Fruit fly (Drosophila melanogaster): Measurements from ENCODE around the gene CG42486.

Gene CG42486

dm6 chr2L:11878812-11879328 lies 35.9 kb downstream of the CG42486 start:
- TF ChIP-seq CG9705 (GFP tag; optimal IDR thresholded peaks at IDR 0.05) (no peak), sage (GFP tag; optimal IDR thresholded peaks at IDR 0.05) (no peak), lola (GFP tag; optimal IDR thresholded peaks at IDR 0.05) (no peak), N (GFP tag; optimal IDR thresholded peaks at IDR 0.05) (no peak), jim (GFP tag; optimal IDR thresholded peaks at IDR 0.05) (no peak), Hr83 (GFP tag; optimal IDR thresholded peaks at IDR 0.05; ENCODE audit: poor library complexity, severe bottlenecking) (no peak), dl (GFP tag; optimal IDR thresholded peaks at IDR 0.05; ENCODE audit: insufficient read depth in 1 of 2, partially characterized antibody in 2 of 2) (no peak), Hr78 (GFP tag; optimal IDR thresholded peaks at IDR 0.05) (no peak), HLH106 (tag; optimal IDR thresholded peaks at IDR 0.05) (no peak), sv (GFP tag; optimal IDR thresholded peaks at IDR 0.05) (no peak), fru (GFP tag; optimal IDR thresholded peaks at IDR 0.05) (no peak), usp (GFP tag; optimal IDR thresholded peaks at IDR 0.05) (no peak)

DNA sequence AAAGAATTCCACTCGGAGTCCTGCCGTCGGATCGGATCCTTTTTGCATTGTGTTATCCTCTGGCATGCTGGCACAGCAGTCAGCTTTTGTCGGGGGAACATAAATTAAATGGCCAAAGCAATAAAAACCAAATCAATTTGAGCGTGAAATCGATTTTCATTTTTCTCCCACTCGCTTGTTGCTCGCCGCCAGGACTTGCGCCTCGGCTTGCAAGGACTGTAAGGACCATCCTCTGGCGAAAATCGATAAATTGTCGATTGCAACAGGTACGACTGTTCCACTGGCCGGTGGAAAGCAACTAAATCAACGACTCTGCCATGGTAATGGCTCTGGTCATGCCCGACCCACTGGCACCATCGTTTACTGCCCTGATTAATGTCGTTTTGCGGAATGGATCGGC lies 50.3 kb downstream of the CG42486 start:
- TF ChIP-seq Abd-B (GFP tag; optimal IDR thresholded peaks at IDR 0.05) (no peak), OdsH (GFP tag; optimal IDR thresholded peaks at IDR 0.05) (no peak), br (GFP tag; optimal IDR thresholded peaks at IDR 0.05) (no peak), jim (GFP tag; optimal IDR thresholded peaks at IDR 0.05) (no peak), rgr (GFP tag; optimal IDR thresholded peaks at IDR 0.05) (no peak), Rel (GFP tag; optimal IDR thresholded peaks at IDR 0.05) (no peak), Rel (tag; optimal IDR thresholded peaks at IDR 0.05) (no peak), GATAd (GFP tag; optimal IDR thresholded peaks at IDR 0.05) (no peak), Vsx2 (GFP tag; optimal IDR thresholded peaks at IDR 0.05; ENCODE audit: partially characterized antibody) (no peak), h (GFP tag; optimal IDR thresholded peaks at IDR 0.05) (no peak), dmrt93B (GFP tag; optimal IDR thresholded peaks at IDR 0.05) (no peak)
